Fruit fly (Drosophila melanogaster): ENCODE data around the gene PolD3.

PolD3 gene

dm6 chr2L:15244708-15245107 is 11.4 kb downstream of the PolD3 start:
- no peak for TF ChIP-seq Dfd (GFP tag; optimal IDR thresholded peaks at IDR 0.05)
- no peak for TF ChIP-seq sv (GFP tag; optimal IDR thresholded peaks at IDR 0.05)
- no peak for TF ChIP-seq lola (GFP tag; optimal IDR thresholded peaks at IDR 0.05)
- TF ChIP-seq CrebA (GFP tag; optimal IDR thresholded peaks at IDR 0.05; ENCODE audit: borderline replicate concordance): no peak
- no peak for TF ChIP-seq dl (GFP tag; optimal IDR thresholded peaks at IDR 0.05; ENCODE audit: insufficient read depth in 1 of 2, partially characterized antibody in 2 of 2)
- TF ChIP-seq Jra (GFP tag; optimal IDR thresholded peaks at IDR 0.05): no peak
- no peak for TF ChIP-seq GATAd (GFP tag; optimal IDR thresholded peaks at IDR 0.05)
- no peak for TF ChIP-seq Sp1 (GFP tag; optimal IDR thresholded peaks at IDR 0.05)
- no peak for TF ChIP-seq CG9705 (GFP tag; optimal IDR thresholded peaks at IDR 0.05)
- no peak for TF ChIP-seq Dif (GFP tag; optimal IDR thresholded peaks at IDR 0.05; ENCODE audit: partially characterized antibody)
- TF ChIP-seq Hr83 (GFP tag; optimal IDR thresholded peaks at IDR 0.05; ENCODE audit: poor library complexity, severe bottlenecking): no peak
- no peak for TF ChIP-seq Myc (optimal IDR thresholded peaks at IDR 0.05)
- TF ChIP-seq Rel (GFP tag; optimal IDR thresholded peaks at IDR 0.05): no peak
- TF ChIP-seq Rel (tag; optimal IDR thresholded peaks at IDR 0.05): no peak

- TF ChIP-seq Dfd (GFP tag; optimal IDR thresholded peaks at IDR 0.05) (peak; percentile 83), brk (GFP tag; optimal IDR thresholded peaks at IDR 0.05) (no peak)
These were observed 12.7 kb downstream of the PolD3 start for dm6 chr2L:15243413-15243812.

dm6 chr2L:15214922-15215321 is 41.2 kb downstream of the PolD3 start, which contains the start of gene CG43230:
CG43230 (plus strand) TSS chr2L:15215222.
- TF ChIP-seq h (GFP tag; optimal IDR thresholded peaks at IDR 0.05) (no peak), foxo (GFP tag; optimal IDR thresholded peaks at IDR 0.05) (no peak), sage (GFP tag; optimal IDR thresholded peaks at IDR 0.05) (no peak), brk (GFP tag; optimal IDR thresholded peaks at IDR 0.05) (no peak), Abd-B (GFP tag; optimal IDR thresholded peaks at IDR 0.05) (no peak), dmrt93B (GFP tag; optimal IDR thresholded peaks at IDR 0.05) (no peak), ey (GFP tag; optimal IDR thresholded peaks at IDR 0.05) (no peak), CG32264 (GFP tag; optimal IDR thresholded peaks at IDR 0.05) (no peak), Jra (GFP tag; optimal IDR thresholded peaks at IDR 0.05) (no peak), Mio (GFP tag; optimal IDR thresholded peaks at IDR 0.05) (no peak), dsf (GFP tag; optimal IDR thresholded peaks at IDR 0.05; ENCODE audit: borderline replicate concordance) (no peak), Dif (GFP tag; optimal IDR thresholded peaks at IDR 0.05; ENCODE audit: partially characterized antibody) (no peak), Hr83 (GFP tag; optimal IDR thresholded peaks at IDR 0.05; ENCODE audit: poor library complexity, severe bottlenecking) (no peak), Dfd (GFP tag; optimal IDR thresholded peaks at IDR 0.05) (no peak), Hnf4 (GFP tag; optimal IDR thresholded peaks at IDR 0.05) (no peak), psq (GFP tag; optimal IDR thresholded peaks at IDR 0.05) (no peak), N (GFP tag; optimal IDR thresholded peaks at IDR 0.05) (no peak)

- peak; percentile 9 for TF ChIP-seq dmrt93B (GFP tag; optimal IDR thresholded peaks at IDR 0.05)
- TF ChIP-seq Vsx2 (GFP tag; optimal IDR thresholded peaks at IDR 0.05; ENCODE audit: partially characterized antibody): no peak
- TF ChIP-seq foxo (GFP tag; optimal IDR thresholded peaks at IDR 0.05): peak in 1 of 2 experiments; percentile 8
- peak; percentile 5 for TF ChIP-seq psq (GFP tag; optimal IDR thresholded peaks at IDR 0.05)
These were observed 44.6 kb downstream of the PolD3 start for dm6 chr2L:15211489-15211888.
